Worm (Caenorhabditis elegans) whole organism, L4 larva: ENCODE data around the gene rps-21.

Experiments used
- D1046.2 ChIP-seq: fragments of 200-800 bp; sonication (Bioruptor generic); IDR thresholded peaks from 2 replicates; pipeline ENCODE4 v1.3.6; 2022; ENCODE audit warnings: missing genetic modification characterization, missing compliant biosample characterization
- F26F4.8 ChIP-seq: fragments of 200-800 bp; sonication (Bioruptor generic); conservative IDR thresholded peaks from 2 replicates; pipeline ENCODE4 v1.3.6; 2022; ENCODE audit warnings: missing genetic modification characterization, missing compliant biosample characterization
- F37D6.2 ChIP-seq: sonication (generic microtip); optimal IDR thresholded peaks from 2 replicates; lab custom pipeline; 2016; ENCODE audit warnings: mild to moderate bottlenecking, missing genetic modification characterization, missing compliant biosample characterization
- F44E2.7 ChIP-seq: fragments of 200-800 bp; sonication (Bioruptor generic); IDR thresholded peaks from 2 replicates; pipeline ENCODE4 v2.1.2; 2022; ENCODE audit warnings: missing genetic modification characterization, missing compliant biosample characterization
- Y48G9A.11 ChIP-seq: fragments of 200-800 bp; sonication (Bioruptor generic); IDR thresholded peaks from 2 replicates; pipeline ENCODE4 v1.3.6; 2022; ENCODE audit warnings: missing genetic modification reagents, missing genetic modification characterization, missing compliant biosample characterization
- Y5F2A.4 ChIP-seq: fragments of 200-800 bp; sonication (Bioruptor generic); optimal IDR thresholded peaks from 2 replicates; lab custom pipeline; 2018; ENCODE audit warnings: mild to moderate bottlenecking, missing genetic modification characterization, missing compliant biosample characterization
- Y75B8A.6 ChIP-seq: fragments of 200-800 bp; sonication (Bioruptor generic); IDR thresholded peaks from 2 replicates; pipeline ENCODE4 v1.3.6; 2022; ENCODE audit warnings: missing genetic modification reagents, missing genetic modification characterization, missing compliant biosample characterization
- ZK337.2 ChIP-seq: fragments of 200-800 bp; sonication (Bioruptor generic); IDR thresholded peaks from 2 replicates; pipeline ENCODE4 v1.3.6; 2022; ENCODE audit warnings: missing genetic modification reagents, missing genetic modification characterization, missing compliant biosample characterization
- aha-1 ChIP-seq: fragments of 150-350 bp; peaks from one replicate; lab custom pipeline; 2014; ENCODE audit warnings: missing biosample characterization, missing genetic modification characterization
- arid-1 ChIP-seq: fragments of 200-800 bp; sonication (Bioruptor generic); conservative IDR thresholded peaks from 2 replicates; pipeline ENCODE4 v1.3.6; 2022; ENCODE audit warnings: missing genetic modification reagents, missing genetic modification characterization, missing compliant biosample characterization
- attf-4 ChIP-seq: sonication (generic microtip); optimal IDR thresholded peaks from 3 replicates; lab custom pipeline; 2017; ENCODE audit warnings: missing biosample characterization, missing genetic modification characterization
- ceh-20 ChIP-seq: fragments of 200-800 bp; sonication (Bioruptor generic); IDR thresholded peaks from 2 replicates; pipeline ENCODE4 v1.3.6; 2022; ENCODE audit warnings: missing genetic modification reagents, missing genetic modification characterization, missing compliant biosample characterization
- ceh-28 ChIP-seq: fragments of 150-350 bp; optimal IDR thresholded peaks from 2 replicates; lab custom pipeline; 2014; ENCODE audit warnings: missing biosample characterization, missing genetic modification reagents, missing genetic modification characterization
- ceh-32 ChIP-seq: sonication (generic microtip); optimal IDR thresholded peaks from 2 replicates; lab custom pipeline; 2016; ENCODE audit warnings: mild to moderate bottlenecking, missing genetic modification characterization, missing compliant biosample characterization; ENCODE audit not compliant: poor library complexity
- ceh-82 ChIP-seq: sonication (generic microtip); optimal IDR thresholded peaks from 2 replicates; lab custom pipeline; 2017; ENCODE audit warnings: missing biosample characterization, missing genetic modification characterization
- daf-12 ChIP-seq: fragments of 150-350 bp; optimal IDR thresholded peaks from 2 replicates; lab custom pipeline; 2014; ENCODE audit warnings: missing biosample characterization, missing genetic modification reagents, missing genetic modification characterization
- daf-16 ChIP-seq, 3 experiments: sonication (generic microtip); optimal IDR thresholded peaks; 2 replicates each; lab custom pipeline; 2016 to 2017; ENCODE audit warnings: missing genetic modification characterization in 3 of 3, missing genetic modification reagents in 3 of 3, mild to moderate bottlenecking in 2 of 3, missing compliant biosample characterization in 2 of 3, missing biosample characterization in 1 of 3, moderate library complexity in 1 of 3
- dmd-6 ChIP-seq: fragments of 200-800 bp; sonication (Bioruptor generic); IDR thresholded peaks from 2 replicates; pipeline ENCODE4 v1.3.6; 2022; ENCODE audit warnings: missing genetic modification reagents, missing genetic modification characterization, missing compliant biosample characterization
- dmd-8 ChIP-seq: fragments of 200-800 bp; sonication (Bioruptor generic); IDR thresholded peaks from 2 replicates; pipeline ENCODE4 v1.3.6; 2022; ENCODE audit warnings: missing genetic modification characterization, missing compliant biosample characterization
- dpl-1 ChIP-seq: fragments of 150-350 bp; optimal IDR thresholded peaks from 2 replicates; lab custom pipeline; 2014; ENCODE audit warnings: missing biosample characterization, missing genetic modification reagents, missing genetic modification characterization
- duxl-1 ChIP-seq: sonication (generic microtip); optimal IDR thresholded peaks from 2 replicates; lab custom pipeline; 2016; ENCODE audit warnings: mild to moderate bottlenecking, missing genetic modification characterization, moderate library complexity, missing compliant biosample characterization; ENCODE audit not compliant: poor library complexity
- egl-27 ChIP-seq: sonication (generic microtip); optimal IDR thresholded peaks from 3 replicates; lab custom pipeline; 2017; ENCODE audit warnings: missing biosample characterization, missing genetic modification reagents, missing genetic modification characterization
- egl-43 ChIP-seq: fragments of 200-800 bp; sonication (Bioruptor generic); IDR thresholded peaks from 2 replicates; pipeline ENCODE4 v1.3.6; 2022; ENCODE audit warnings: missing genetic modification reagents, missing genetic modification characterization, missing compliant biosample characterization
- fos-1 ChIP-seq: fragments of 150-350 bp; optimal IDR thresholded peaks from 2 replicates; lab custom pipeline; 2014; ENCODE audit warnings: missing biosample characterization, missing genetic modification characterization
- hlh-30 ChIP-seq: sonication (generic microtip); optimal IDR thresholded peaks from 2 replicates; lab custom pipeline; 2017; ENCODE audit warnings: antibody characterized with exemption, mild to moderate bottlenecking, missing genetic modification characterization, missing compliant biosample characterization; ENCODE audit not compliant: insufficient read depth
- lim-7 ChIP-seq: fragments of 200-800 bp; sonication (Bioruptor generic); IDR thresholded peaks from 2 replicates; pipeline ENCODE4 v1.3.6; 2022; ENCODE audit warnings: missing genetic modification characterization, missing compliant biosample characterization
- lin-13 ChIP-seq: fragments of 150-350 bp; optimal IDR thresholded peaks from 2 replicates; lab custom pipeline; 2014; ENCODE audit warnings: missing biosample characterization, missing genetic modification reagents, missing genetic modification characterization
- lin-29 ChIP-seq: fragments of 200-800 bp; sonication (Bioruptor generic); IDR thresholded peaks from 2 replicates; pipeline ENCODE4 v1.3.6; 2022; ENCODE audit warnings: missing genetic modification reagents, missing genetic modification characterization, missing compliant biosample characterization
- lsy-2 ChIP-seq, 2 experiments: fragments of 150-350 bp in 1 of 2; sonication (generic microtip) in 1 of 2; optimal IDR thresholded peaks; 2 replicates each; lab custom pipeline; 2014 to 2017; ENCODE audit warnings: missing biosample characterization in 2 of 2, missing genetic modification characterization in 2 of 2
- madf-9 ChIP-seq: fragments of 200-800 bp; sonication (Bioruptor generic); conservative IDR thresholded peaks from 2 replicates; pipeline ENCODE4 v1.3.6; 2022; ENCODE audit warnings: missing genetic modification reagents, missing genetic modification characterization, missing compliant biosample characterization
- mdl-1 ChIP-seq, 2 experiments: fragments of 150-350 bp in 1 of 2; sonication (generic microtip) in 1 of 2; optimal IDR thresholded peaks; 2 replicates each; lab custom pipeline; 2014 to 2017; ENCODE audit warnings: missing biosample characterization in 2 of 2, missing genetic modification characterization in 2 of 2
- mxl-2 ChIP-seq: fragments of 200-800 bp; sonication (Bioruptor generic); conservative IDR thresholded peaks from 2 replicates; pipeline ENCODE4 v1.3.6; 2022; ENCODE audit warnings: missing genetic modification reagents, missing genetic modification characterization, missing compliant biosample characterization
- mxl-3 ChIP-seq: fragments of 200-800 bp; sonication (Bioruptor generic); optimal IDR thresholded peaks from 2 replicates; lab custom pipeline; 2018; ENCODE audit warnings: mild to moderate bottlenecking, missing genetic modification characterization, missing compliant biosample characterization
- nhr-10 ChIP-seq: fragments of 150-350 bp; optimal IDR thresholded peaks from 2 replicates; lab custom pipeline; 2014; ENCODE audit warnings: missing biosample characterization, missing genetic modification characterization
- nhr-102 ChIP-seq: sonication (generic microtip); optimal IDR thresholded peaks from 2 replicates; lab custom pipeline; 2016; ENCODE audit warnings: mild to moderate bottlenecking, missing genetic modification characterization, moderate library complexity, missing compliant biosample characterization
- nhr-111 ChIP-seq: fragments of 200-800 bp; sonication (Bioruptor generic); optimal IDR thresholded peaks from 2 replicates; lab custom pipeline; 2018; ENCODE audit warnings: mild to moderate bottlenecking, missing genetic modification characterization, missing compliant biosample characterization
- nhr-237 ChIP-seq: sonication (generic microtip); optimal IDR thresholded peaks from 2 replicates; lab custom pipeline; 2017; ENCODE audit warnings: missing biosample characterization, missing genetic modification characterization
- nhr-42 ChIP-seq: fragments of 200-800 bp; sonication (Bioruptor generic); IDR thresholded peaks from 2 replicates; pipeline ENCODE4 v1.3.6; 2022; ENCODE audit warnings: missing genetic modification characterization, missing compliant biosample characterization
- nhr-6 ChIP-seq: fragments of 150-350 bp; optimal IDR thresholded peaks from 2 replicates; lab custom pipeline; 2014; ENCODE audit warnings: missing biosample characterization, missing genetic modification characterization
- nhr-77 ChIP-seq: fragments of 150-350 bp; optimal IDR thresholded peaks from 2 replicates; lab custom pipeline; 2014; ENCODE audit warnings: missing biosample characterization, missing genetic modification characterization
- php-3 ChIP-seq: fragments of 200-800 bp; sonication (Bioruptor generic); IDR thresholded peaks from 2 replicates; pipeline ENCODE4 v1.3.6; 2022; ENCODE audit warnings: missing genetic modification reagents, missing genetic modification characterization, missing compliant biosample characterization
- rbr-2 ChIP-seq: sonication (generic microtip); optimal IDR thresholded peaks from 2 replicates; lab custom pipeline; 2016; ENCODE audit warnings: missing genotype, missing genetic modification characterization, missing compliant biosample characterization
- set-16 ChIP-seq: fragments of 200-800 bp; sonication (Bioruptor generic); IDR thresholded peaks from 2 replicates; pipeline ENCODE4 v1.3.6; 2022; ENCODE audit warnings: missing genetic modification reagents, missing genetic modification characterization, missing compliant biosample characterization
- snpc-1.2 ChIP-seq: fragments of 200-800 bp; sonication (Bioruptor generic); IDR thresholded peaks from 2 replicates; pipeline ENCODE4 v1.3.6; 2022; ENCODE audit warnings: missing genetic modification reagents, missing genetic modification characterization, missing compliant biosample characterization
- tra-1 ChIP-seq: fragments of 200-800 bp; sonication (Bioruptor generic); IDR thresholded peaks from 2 replicates; pipeline ENCODE4 v1.3.6; 2022; ENCODE audit warnings: missing genetic modification reagents, missing genetic modification characterization, missing compliant biosample characterization
- unc-130 ChIP-seq: sonication (generic microtip); optimal IDR thresholded peaks from 2 replicates; lab custom pipeline; 2016; ENCODE audit warnings: missing genetic modification reagents, missing genetic modification characterization, missing compliant biosample characterization
- unc-39 ChIP-seq: sonication (generic microtip); optimal IDR thresholded peaks from 2 replicates; lab custom pipeline; 2017; ENCODE audit warnings: missing biosample characterization, missing genetic modification characterization
- unc-62 ChIP-seq, 3 experiments: fragments of 150-350 bp in 1 of 3; sonication (generic microtip); optimal IDR thresholded peaks in 2 of 3; peaks in 1 of 3; 1 replicate in 1 of 3; 2 replicates in 2 of 3; lab custom pipeline; 2014 to 2017; ENCODE audit warnings: missing biosample characterization in 3 of 3, missing genetic modification characterization in 3 of 3, missing genetic modification reagents in 3 of 3, missing genotype in 1 of 3
- zfp-2 ChIP-seq: sonication (generic microtip); optimal IDR thresholded peaks from 2 replicates; lab custom pipeline; 2016; ENCODE audit warnings: mild to moderate bottlenecking, missing genetic modification characterization, missing compliant biosample characterization
- zip-11 ChIP-seq: fragments of 200-800 bp; sonication (Bioruptor generic); IDR thresholded peaks from 2 replicates; pipeline ENCODE4 v1.3.6; 2022; ENCODE audit warnings: missing genetic modification characterization, missing compliant biosample characterization
- zip-2 ChIP-seq: fragments of 150-350 bp; optimal IDR thresholded peaks from 2 replicates; lab custom pipeline; 2014; ENCODE audit warnings: missing biosample characterization, missing genetic modification characterization

Gene rps-21

ce11 chrIII:7142172-7142601, 47.2 kb downstream of the rps-21 start:
- TF ChIP-seq F44E2.7 (GFP tag; lab: Robert Waterston, UW) (no peak), lim-7 (GFP tag; lab: Robert Waterston, UW) (no peak), egl-43 (GFP tag; lab: Robert Waterston, UW) (no peak), madf-9 (GFP tag; lab: Robert Waterston, UW) (no peak), hlh-30 (tag; lab: Kevin White, UChicago) (peak; percentile 65), nhr-6 (tag; lab: Kevin White, UChicago) (peak; percentile 26), tra-1 (GFP tag; lab: Robert Waterston, UW) (peak; percentile 39; the same call in 1 of the 2 replicates), nhr-77 (tag; lab: Kevin White, UChicago) (no peak), rbr-2 (tag; lab: Kevin White, UChicago) (peak; percentile 28), arid-1 (GFP tag; lab: Robert Waterston, UW) (peak; percentile 62), Y75B8A.6 (GFP tag; lab: Robert Waterston, UW) (no peak), F26F4.8 (no peak), daf-16 (GFP tag; optimal IDR thresholded peaks at IDR 0.05; lab: Kevin White, UChicago) (peak in 1 of 2 experiments; percentile 9), daf-16 (tag; optimal IDR thresholded peaks at IDR 0.05; lab: Kevin White, UChicago) (peak; percentile 59), fos-1 (no peak), mxl-2 (GFP tag; lab: Robert Waterston, UW) (no peak), nhr-111 (GFP tag; lab: Kevin White, UChicago) (peak; percentile 27), duxl-1 (peak; percentile 33), D1046.2 (no peak), ceh-82 (tag; lab: Kevin White, UChicago) (no peak), ceh-28 (tag; lab: Kevin White, UChicago) (no peak), nhr-102 (tag; lab: Kevin White, UChicago) (peak; percentile 55), zip-2 (tag; lab: Kevin White, UChicago) (no peak), dmd-8 (GFP tag; lab: Robert Waterston, UW) (no peak), ceh-32 (no peak), zip-11 (GFP tag; lab: Robert Waterston, UW) (no peak), F37D6.2 (tag; lab: Kevin White, UChicago) (no peak), nhr-42 (GFP tag; lab: Robert Waterston, UW) (no peak), Y5F2A.4 (GFP tag; lab: Kevin White, UChicago) (no peak), set-16 (GFP tag; lab: Robert Waterston, UW) (no peak), lin-13 (GFP tag; lab: Kevin White, UChicago) (peak; percentile 39), ceh-20 (GFP tag; lab: Robert Waterston, UW) (no peak), snpc-1.2 (GFP tag; lab: Robert Waterston, UW) (peak; percentile 71), Y48G9A.11 (GFP tag; lab: Robert Waterston, UW) (peak; percentile 68; the same call in 1 of the 2 replicates), zfp-2 (tag; lab: Kevin White, UChicago) (no peak), aha-1 (tag; lab: Kevin White, UChicago) (no peak), nhr-10 (tag; lab: Kevin White, UChicago) (no peak), unc-39 (tag; lab: Kevin White, UChicago) (no peak), dpl-1 (GFP tag; lab: Kevin White, UChicago) (no peak), daf-12 (tag; lab: Kevin White, UChicago) (no peak), egl-27 (tag; lab: Kevin White, UChicago) (no peak), ZK337.2 (no peak), lin-29 (GFP tag; lab: Robert Waterston, UW) (no peak), attf-4 (tag; lab: Kevin White, UChicago) (no peak), nhr-237 (tag; lab: Kevin White, UChicago) (no peak), mdl-1 (tag; optimal IDR thresholded peaks at IDR 0.05; lab: Kevin White, UChicago) (no peak), unc-62 (GFP tag; optimal IDR thresholded peaks at IDR 0.05 in 1 of 2; lab: Kevin White, UChicago) (peak in 1 of 2 experiments; percentile 28), unc-62 (tag; optimal IDR thresholded peaks at IDR 0.05; lab: Kevin White, UChicago) (no peak), unc-130 (GFP tag; lab: Kevin White, UChicago) (no peak), dmd-6 (GFP tag; lab: Robert Waterston, UW) (no peak), lsy-2 (tag; optimal IDR thresholded peaks at IDR 0.05; lab: Kevin White, UChicago) (peak in 1 of 2 experiments; percentile 56), php-3 (GFP tag; lab: Robert Waterston, UW) (peak; percentile 71; the same call in 1 of the 2 replicates), mxl-3 (GFP tag; lab: Kevin White, UChicago) (no peak)
